Fruit fly (Drosophila melanogaster) whole organism: ENCODE results near the gene Svil.

Experiments used
- EcR ChIP-seq, 2 experiments: fragments of >200 bp; optimal IDR thresholded peaks; 2 replicates each; lab custom pipeline; 2017; ENCODE audit warnings: missing biosample characterization in 2 of 2, missing genetic modification characterization in 2 of 2, missing genetic modification reagents in 2 of 2
- psq ChIP-seq: fragments of >200 bp; optimal IDR thresholded peaks from 2 replicates; lab custom pipeline; 2017

DNA sequence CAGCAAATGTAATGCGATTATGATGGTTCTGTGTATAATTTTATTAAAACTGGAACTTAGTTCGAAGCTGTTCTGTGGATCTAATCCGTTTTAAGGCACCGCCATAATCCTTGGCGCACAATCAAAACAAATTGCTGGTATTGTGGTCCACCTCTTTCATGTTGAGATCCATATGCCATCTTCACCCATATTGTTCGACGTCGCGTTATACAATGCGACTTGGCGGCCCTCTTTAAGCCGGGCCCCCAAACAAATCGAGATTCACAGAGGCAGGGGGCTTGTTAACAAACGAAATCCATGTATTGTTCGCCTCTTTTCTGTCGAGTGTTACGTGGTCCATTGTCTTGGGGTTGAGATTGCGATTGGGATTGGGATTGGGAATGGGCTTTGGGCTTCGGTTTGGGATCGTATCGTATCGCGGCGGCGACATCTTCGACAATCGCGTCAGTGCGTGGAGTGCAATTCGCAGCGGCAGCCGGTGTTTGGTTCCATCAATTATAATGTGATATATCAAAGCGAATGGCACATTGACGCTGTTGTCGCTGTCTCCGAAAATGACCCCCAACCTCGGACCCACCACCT is 59.4 kb downstream of the Svil start:
- TF ChIP-seq psq (lab: Kevin White, UChicago) = no peak
- no peak for TF ChIP-seq EcR (GFP tag; optimal IDR thresholded peaks at IDR 0.05; lab: Kevin White, UChicago)
